Worm (Caenorhabditis elegans) whole organism, mixed stage, embryonic: ENCODE measurements around the gene F56D6.22.

Experiments
- M03D4.4 ChIP-seq: sonication (generic microtip); optimal IDR thresholded peaks from 2 replicates; lab custom pipeline; 2017; ENCODE audit warnings: mild to moderate bottlenecking, missing genetic modification characterization, missing compliant biosample characterization
- bed-3 ChIP-seq: fragments of 200-800 bp; sonication (Bioruptor generic); optimal IDR thresholded peaks from 3 replicates; lab custom pipeline; 2018; ENCODE audit warnings: mild to moderate bottlenecking, missing genetic modification characterization, moderate library complexity, missing compliant biosample characterization
- ceh-39 ChIP-seq: fragments of 150-350 bp; optimal IDR thresholded peaks from 2 replicates; lab custom pipeline; 2014; ENCODE audit warnings: missing biosample characterization, missing genetic modification characterization
- ceh-43 ChIP-seq: fragments of 200-800 bp; sonication (Bioruptor generic); optimal IDR thresholded peaks from 2 replicates; lab custom pipeline; 2018; ENCODE audit warnings: mild to moderate bottlenecking, missing genetic modification characterization, moderate library complexity, missing compliant biosample characterization
- ceh-83 ChIP-seq: fragments of 200-800 bp; sonication (Bioruptor generic); optimal IDR thresholded peaks from 2 replicates; lab custom pipeline; 2018; ENCODE audit warnings: mild to moderate bottlenecking, missing genetic modification characterization, missing compliant biosample characterization
- ces-1 ChIP-seq: fragments of 150-350 bp; optimal IDR thresholded peaks from 2 replicates; lab custom pipeline; 2014; ENCODE audit warnings: missing biosample characterization, missing genetic modification reagents, missing genetic modification characterization
- cnd-1 ChIP-seq: fragments of 200-800 bp; sonication (Bioruptor generic); optimal IDR thresholded peaks from 2 replicates; lab custom pipeline; 2018; ENCODE audit warnings: mild to moderate bottlenecking, missing genetic modification characterization, missing compliant biosample characterization
- elt-1 ChIP-seq: sonication (generic microtip); optimal IDR thresholded peaks from 2 replicates; lab custom pipeline; 2017; ENCODE audit warnings: missing genetic modification characterization, mild to moderate bottlenecking, missing compliant biosample characterization, antibody characterized with exemption, moderate library complexity, borderline replicate concordance; ENCODE audit not compliant: insufficient read depth
- elt-3 ChIP-seq: fragments of 150-350 bp; optimal IDR thresholded peaks from 2 replicates; lab custom pipeline; 2014; ENCODE audit warnings: missing biosample characterization, missing genetic modification characterization
- flh-1 ChIP-seq: fragments of 200-800 bp; sonication (Bioruptor generic); optimal IDR thresholded peaks from 2 replicates; lab custom pipeline; 2018; ENCODE audit warnings: mild to moderate bottlenecking, missing genetic modification characterization, moderate library complexity, missing compliant biosample characterization
- ham-2 ChIP-seq: fragments of 200-800 bp; sonication (Bioruptor generic); optimal IDR thresholded peaks from 2 replicates; lab custom pipeline; 2018; ENCODE audit warnings: mild to moderate bottlenecking, missing genetic modification characterization, missing compliant biosample characterization
- hlh-1 ChIP-seq: fragments of 150-350 bp; optimal IDR thresholded peaks from 2 replicates; lab custom pipeline; 2014; ENCODE audit warnings: missing biosample characterization, missing genetic modification reagents, missing genetic modification characterization
- lin-13 ChIP-seq: fragments of 150-350 bp; optimal IDR thresholded peaks from 2 replicates; lab custom pipeline; 2014; ENCODE audit warnings: missing biosample characterization, missing genetic modification characterization
- lin-32 ChIP-seq: fragments of 200-800 bp; sonication (Bioruptor generic); optimal IDR thresholded peaks from 2 replicates; lab custom pipeline; 2018; ENCODE audit warnings: mild to moderate bottlenecking, missing genetic modification characterization, missing compliant biosample characterization
- lsy-2 ChIP-seq: fragments of 150-350 bp; optimal IDR thresholded peaks from 2 replicates; lab custom pipeline; 2014; ENCODE audit warnings: missing biosample characterization, missing genetic modification characterization
- mab-5 ChIP-seq: fragments of 150-350 bp; optimal IDR thresholded peaks from 2 replicates; lab custom pipeline; 2014; ENCODE audit warnings: missing biosample characterization, missing genetic modification characterization
- mep-1 ChIP-seq: fragments of 150-350 bp; optimal IDR thresholded peaks from 2 replicates; lab custom pipeline; 2017; ENCODE audit warnings: missing biosample characterization, missing genetic modification reagents, missing genetic modification characterization, inconsistent platforms
- mls-2 ChIP-seq: sonication (generic microtip); optimal IDR thresholded peaks from 2 replicates; lab custom pipeline; 2016; ENCODE audit warnings: mild to moderate bottlenecking, missing genetic modification characterization, moderate library complexity, missing compliant biosample characterization
- nhr-12 ChIP-seq: fragments of 150-350 bp; optimal IDR thresholded peaks from 2 replicates; lab custom pipeline; 2014; ENCODE audit warnings: missing biosample characterization, missing genetic modification characterization
- nhr-2 ChIP-seq: fragments of 150-350 bp; optimal IDR thresholded peaks from 2 replicates; lab custom pipeline; 2014; ENCODE audit warnings: missing biosample characterization, missing genetic modification characterization
- nhr-237 ChIP-seq: fragments of 150-350 bp; optimal IDR thresholded peaks from 2 replicates; lab custom pipeline; 2014; ENCODE audit warnings: missing biosample characterization, missing genetic modification characterization
- nhr-28 ChIP-seq: fragments of 150-350 bp; optimal IDR thresholded peaks from 2 replicates; lab custom pipeline; 2014; ENCODE audit warnings: missing biosample characterization, missing genetic modification characterization
- nhr-76 ChIP-seq: sonication (generic microtip); optimal IDR thresholded peaks from 2 replicates; lab custom pipeline; 2017; ENCODE audit warnings: missing biosample characterization, missing genetic modification characterization
- pha-4 ChIP-seq: fragments of 150-350 bp; optimal IDR thresholded peaks from 2 replicates; lab custom pipeline; 2018; ENCODE audit warnings: missing biosample characterization, missing genetic modification reagents, missing genetic modification characterization
- snpc-4 ChIP-seq: fragments of 150-350 bp; optimal IDR thresholded peaks from 2 replicates; lab custom pipeline; 2014; ENCODE audit warnings: missing biosample characterization, missing genetic modification characterization
- tbx-8 ChIP-seq: fragments of 200-800 bp; sonication (Bioruptor generic); optimal IDR thresholded peaks from 2 replicates; lab custom pipeline; 2018; ENCODE audit warnings: mild to moderate bottlenecking, missing genetic modification characterization, moderate library complexity, missing compliant biosample characterization
- unc-120 ChIP-seq: sonication (generic microtip); optimal IDR thresholded peaks from 2 replicates; lab custom pipeline; 2017; ENCODE audit warnings: missing genetic modification characterization, missing compliant biosample characterization; ENCODE audit not compliant: poor library complexity, severe bottlenecking
- unc-39 ChIP-seq: fragments of 150-350 bp; optimal IDR thresholded peaks from 2 replicates; lab custom pipeline; 2014; ENCODE audit warnings: missing biosample characterization, missing genetic modification characterization
- zip-8 ChIP-seq: fragments of 150-350 bp; optimal IDR thresholded peaks from 2 replicates; lab custom pipeline; 2014; ENCODE audit warnings: missing biosample characterization, missing genetic modification characterization
- ztf-11 ChIP-seq: fragments of 150-350 bp; optimal IDR thresholded peaks from 2 replicates; lab custom pipeline; 2014; ENCODE audit warnings: missing biosample characterization, missing genetic modification characterization

Gene F56D6.22

DNA sequence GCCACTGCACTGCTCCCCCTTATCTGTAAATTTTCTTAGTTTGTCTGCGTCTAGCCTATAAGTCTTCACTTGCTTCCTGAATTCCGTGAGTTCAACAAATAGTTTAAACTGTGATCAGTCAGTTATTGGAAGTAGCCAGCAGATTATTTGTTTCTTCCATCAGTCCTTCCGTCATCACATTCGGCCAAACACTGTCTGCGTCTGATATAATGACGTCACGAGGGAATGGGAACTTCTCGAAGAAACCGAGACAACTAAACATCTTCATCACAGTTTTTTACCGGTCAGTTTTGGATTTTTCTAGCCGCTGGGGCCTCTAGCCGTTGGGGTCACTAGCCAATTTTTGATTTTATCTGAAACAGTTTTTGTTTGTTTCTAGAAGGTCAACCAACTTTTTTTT is 41.4 kb downstream of the F56D6.22 start:
- no peak for TF ChIP-seq ceh-43 (GFP tag; lab: Kevin White, UChicago)
- no peak for TF ChIP-seq pha-4 (tag; lab: Kevin White, UChicago)
- TF ChIP-seq cnd-1 (tag; lab: Kevin White, UChicago): no peak
- no peak for TF ChIP-seq elt-1 (tag; lab: Kevin White, UChicago)
- TF ChIP-seq unc-39: no peak
- TF ChIP-seq ceh-83: no peak
- TF ChIP-seq mep-1 (tag; lab: Kevin White, UChicago): no peak
- no peak for TF ChIP-seq nhr-2 (tag; lab: Kevin White, UChicago)
- TF ChIP-seq hlh-1: no peak
- TF ChIP-seq ces-1 (GFP tag; lab: Kevin White, UChicago): no peak
- no peak for TF ChIP-seq snpc-4 (tag; lab: Kevin White, UChicago)
- TF ChIP-seq nhr-76 (tag; lab: Kevin White, UChicago): no peak
- TF ChIP-seq ham-2: no peak
- no peak for TF ChIP-seq lin-13 (tag; lab: Kevin White, UChicago)
- TF ChIP-seq nhr-12 (tag; lab: Kevin White, UChicago): no peak
- TF ChIP-seq ceh-39: no peak
- TF ChIP-seq ztf-11 (tag; lab: Kevin White, UChicago): no peak
- TF ChIP-seq nhr-237 (tag; lab: Kevin White, UChicago): no peak
- TF ChIP-seq nhr-28 (tag; lab: Kevin White, UChicago): no peak
- TF ChIP-seq mls-2 (tag; lab: Kevin White, UChicago): no peak

DNA sequence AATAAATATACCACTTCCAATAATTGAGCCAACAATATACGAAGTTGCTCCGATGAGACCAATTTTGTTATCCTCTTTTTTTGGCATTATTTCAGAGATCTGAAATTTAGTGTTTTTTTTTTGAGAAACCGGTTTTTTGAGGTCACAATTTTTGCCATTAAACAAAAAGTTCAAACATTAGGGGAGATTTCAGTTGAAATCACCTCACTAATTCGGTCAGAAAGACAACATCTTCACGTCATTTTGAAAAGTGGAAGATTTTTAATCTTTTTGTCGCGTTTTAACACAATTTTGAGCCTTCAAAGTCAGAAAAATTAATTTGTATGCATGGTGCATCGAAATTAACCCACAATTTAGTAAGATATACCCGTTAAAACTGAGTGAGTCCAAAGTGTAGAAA is 42.5 kb downstream of the F56D6.22 start, which contains the start of gene aat-8:
Gene aat-8, minus strand, starts transcription at position 101 of the 400 bp plus-strand sequence.
- TF ChIP-seq elt-3 (tag; lab: Kevin White, UChicago) (no peak), ceh-43 (GFP tag; lab: Kevin White, UChicago) (no peak), M03D4.4 (tag; lab: Kevin White, UChicago) (no peak), hlh-1 (no peak), nhr-12 (tag; lab: Kevin White, UChicago) (no peak), bed-3 (no peak), ceh-39 (no peak)

DNA sequence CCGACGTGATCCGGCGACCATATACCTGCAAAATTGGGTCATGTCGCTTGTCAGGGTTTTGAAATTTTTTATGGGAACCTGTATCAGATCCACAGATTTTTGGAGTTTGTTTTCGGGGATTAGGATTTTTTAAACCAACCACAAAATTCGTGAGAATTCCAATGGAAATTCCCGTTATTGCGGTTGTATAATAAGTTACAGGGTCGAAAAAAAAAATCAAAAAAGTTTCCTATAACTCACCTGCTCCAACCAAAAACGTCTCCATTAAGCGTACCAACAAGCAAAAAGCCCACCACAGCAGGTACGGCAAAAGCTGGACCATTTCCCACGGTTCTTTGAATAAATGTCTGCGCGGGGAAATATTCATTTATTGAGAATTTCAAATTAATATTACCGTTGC is 44.5 kb downstream of the F56D6.22 start:
- TF ChIP-seq pha-4 (tag; lab: Kevin White, UChicago): no peak
- TF ChIP-seq lsy-2 (tag; lab: Kevin White, UChicago): no peak
- TF ChIP-seq ceh-83: no peak
- TF ChIP-seq elt-3 (tag; lab: Kevin White, UChicago): no peak
- TF ChIP-seq lin-32 (GFP tag; lab: Kevin White, UChicago): no peak
- no peak for TF ChIP-seq flh-1 (GFP tag; lab: Kevin White, UChicago)
- no peak for TF ChIP-seq bed-3
- no peak for TF ChIP-seq lin-13 (tag; lab: Kevin White, UChicago)
- TF ChIP-seq tbx-8 (GFP tag; lab: Kevin White, UChicago): no peak
- no peak for TF ChIP-seq hlh-1
- TF ChIP-seq nhr-28 (tag; lab: Kevin White, UChicago): no peak
- TF ChIP-seq, all 35 proteins: peak for 0

DNA sequence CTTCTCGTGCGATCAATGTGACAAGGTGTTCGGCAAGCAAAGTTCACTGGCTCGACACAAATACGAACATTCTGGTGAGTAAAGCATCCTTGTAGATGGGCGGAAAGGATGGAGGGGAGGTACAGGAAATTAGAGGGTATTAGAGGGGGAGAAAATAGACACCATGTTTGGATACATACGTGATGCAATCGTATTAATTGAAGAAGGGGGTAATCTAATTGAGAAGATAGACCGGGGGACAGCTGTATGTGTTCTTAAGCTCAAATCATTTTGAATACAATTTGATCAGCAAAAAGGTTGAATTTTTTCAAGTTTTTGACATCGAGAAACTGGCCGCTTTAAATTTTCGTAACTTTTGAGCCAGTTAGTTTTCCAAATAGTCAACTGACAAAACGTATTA is 47.0 kb downstream of the F56D6.22 start:
- TF ChIP-seq nhr-28 (tag; lab: Kevin White, UChicago): no peak
- TF ChIP-seq hlh-1: no peak
- TF ChIP-seq nhr-237 (tag; lab: Kevin White, UChicago): no peak
- TF ChIP-seq elt-1 (tag; lab: Kevin White, UChicago): no peak
- TF ChIP-seq ces-1 (GFP tag; lab: Kevin White, UChicago): peak; percentile 98
- no peak for TF ChIP-seq lin-13 (tag; lab: Kevin White, UChicago)
- TF ChIP-seq mls-2 (tag; lab: Kevin White, UChicago): peak; percentile 34

ce11 chrIV:3859552-3859951 is 47.9 kb downstream of the F56D6.22 start:
- TF ChIP-seq nhr-12 (tag; lab: Kevin White, UChicago) (no peak), ceh-39 (no peak), zip-8 (tag; lab: Kevin White, UChicago) (no peak), flh-1 (GFP tag; lab: Kevin White, UChicago) (no peak), snpc-4 (tag; lab: Kevin White, UChicago) (no peak), nhr-2 (tag; lab: Kevin White, UChicago) (no peak), unc-120 (tag; lab: Kevin White, UChicago) (no peak), ztf-11 (tag; lab: Kevin White, UChicago) (no peak), mab-5 (tag; lab: Kevin White, UChicago) (no peak), nhr-237 (tag; lab: Kevin White, UChicago) (no peak), bed-3 (no peak), ham-2 (no peak), lsy-2 (tag; lab: Kevin White, UChicago) (no peak), lin-13 (tag; lab: Kevin White, UChicago) (no peak), M03D4.4 (tag; lab: Kevin White, UChicago) (no peak), hlh-1 (no peak)
